Worm (Caenorhabditis elegans): Measurements from ENCODE around the gene phg-1.
A peak's percentile ranks its signal among the peaks of the same experiment; 100 is the strongest.

phg-1 gene

DNA sequence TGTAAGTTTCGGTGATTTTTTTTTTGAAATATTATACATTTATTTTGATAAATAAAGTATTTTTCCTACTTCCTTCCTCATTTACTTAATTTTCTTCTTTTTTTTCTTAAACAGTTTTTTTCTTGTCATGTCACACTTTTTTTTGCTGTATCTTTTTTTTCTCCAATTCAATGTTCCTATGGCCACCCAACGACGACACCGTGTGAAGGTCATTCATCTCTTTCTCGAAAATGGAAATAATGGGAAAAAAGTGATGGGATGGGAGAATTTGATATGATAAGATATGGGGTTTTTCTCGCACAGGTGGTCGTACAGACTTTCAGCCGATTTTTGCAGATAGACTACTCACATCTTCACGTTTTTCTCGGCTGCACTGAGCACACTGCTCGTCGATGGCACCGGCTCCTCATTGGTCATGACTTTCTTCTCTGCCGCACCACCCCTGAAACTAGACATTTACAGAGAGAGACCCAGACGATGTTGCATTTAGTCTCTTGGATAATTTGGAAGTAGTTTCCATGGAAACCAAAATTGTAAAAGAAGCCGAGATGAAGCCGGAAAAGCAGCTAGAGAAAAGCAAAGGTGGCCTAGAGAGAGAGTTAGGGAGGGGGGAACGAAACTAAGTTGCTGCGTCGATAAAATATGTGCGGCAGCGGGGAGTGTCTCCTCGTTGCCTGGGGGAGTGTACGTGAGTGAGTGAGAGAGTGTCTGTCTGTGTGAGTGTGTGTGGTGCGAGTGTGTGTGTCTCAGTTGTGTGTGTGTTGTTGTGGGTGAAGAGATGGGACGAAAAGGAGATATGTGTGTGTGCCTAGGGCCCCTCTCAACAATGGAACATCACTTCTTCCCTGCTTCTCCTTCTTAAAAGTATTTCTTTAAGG, 31.7 kb downstream of the phg-1 start, which contains the start of gene daf-19 (continued):
- TF ChIP-seq nhr-237 (tag; optimal IDR thresholded peaks at IDR 0.05) (no peak), alr-1 (tag; optimal IDR thresholded peaks at IDR 0.05) (no peak), sma-9 (GFP tag; optimal IDR thresholded peaks at IDR 0.05) (peak; percentile 53), sma-9 (tag; optimal IDR thresholded peaks at IDR 0.05) (no peak), mab-5 (tag; optimal IDR thresholded peaks at IDR 0.05) (no peak), blmp-1 (tag; optimal IDR thresholded peaks at IDR 0.05; ENCODE audit: insufficient read depth) (no peak), ceh-16 (tag; optimal IDR thresholded peaks at IDR 0.05) (no peak), sma-3 (GFP tag; optimal IDR thresholded peaks at IDR 0.05) (peak; percentile 13), ama-1 (optimal IDR thresholded peaks at IDR 0.05) (peak; percentile 30), nhr-6 (tag; optimal IDR thresholded peaks at IDR 0.05) (no peak), ztf-11 (tag; optimal IDR thresholded peaks at IDR 0.05) (peak; percentile 12), lin-39 (tag; optimal IDR thresholded peaks at IDR 0.05) (no peak), nhr-77 (tag; optimal IDR thresholded peaks at IDR 0.05) (no peak), ZK546.5 (tag; optimal IDR thresholded peaks at IDR 0.05) (no peak), snpc-4 (tag; optimal IDR thresholded peaks at IDR 0.05) (no peak), unc-39 (tag; optimal IDR thresholded peaks at IDR 0.05) (peak; percentile 82), sem-4 (tag; optimal IDR thresholded peaks at IDR 0.05) (no peak), skn-1 (tag; optimal IDR thresholded peaks at IDR 0.05) (no peak), ztf-1 (GFP tag; conservative IDR thresholded peaks at IDR 0.05) (no peak), F13H6.1 (tag; optimal IDR thresholded peaks at IDR 0.05) (peak; percentile 61), zag-1 (tag; optimal IDR thresholded peaks at IDR 0.05) (peak; percentile 43), nhr-25 (tag; optimal IDR thresholded peaks at IDR 0.05) (no peak), ceh-82 (tag; optimal IDR thresholded peaks at IDR 0.05) (no peak), aly-2 (tag; optimal IDR thresholded peaks at IDR 0.05) (no peak), fos-1 (tag; optimal IDR thresholded peaks at IDR 0.05) (peak; percentile 33), gmeb-1 (tag; optimal IDR thresholded peaks at IDR 0.05) (no peak)

- TF ChIP-seq alr-1 (tag; optimal IDR thresholded peaks at IDR 0.05) = no peak
- TF ChIP-seq crh-2 (tag; optimal IDR thresholded peaks at IDR 0.05) = no peak
- no peak for TF ChIP-seq lsy-2 (tag; optimal IDR thresholded peaks at IDR 0.05)
- TF ChIP-seq egl-27 (tag; optimal IDR thresholded peaks at IDR 0.05) = no peak
- TF ChIP-seq nhr-12 (tag; optimal IDR thresholded peaks at IDR 0.05) = no peak
- TF ChIP-seq snpc-4 (tag; optimal IDR thresholded peaks at IDR 0.05) = no peak
- TF ChIP-seq ztf-1 (GFP tag; conservative IDR thresholded peaks at IDR 0.05) = no peak
- TF ChIP-seq aly-2 (tag; optimal IDR thresholded peaks at IDR 0.05) = no peak
- TF ChIP-seq nhr-11 (tag; optimal IDR thresholded peaks at IDR 0.05) = no peak
- TF ChIP-seq nhr-21 (tag; optimal IDR thresholded peaks at IDR 0.05) = no peak
- no peak for TF ChIP-seq unc-55 (GFP tag; optimal IDR thresholded peaks at IDR 0.05)
- TF ChIP-seq blmp-1 (tag; optimal IDR thresholded peaks at IDR 0.05; ENCODE audit: insufficient read depth) = no peak
- no peak for TF ChIP-seq nhr-10 (tag; optimal IDR thresholded peaks at IDR 0.05)
- no peak for TF ChIP-seq Y55F3AM.14 (GFP tag; optimal IDR thresholded peaks at IDR 0.05)
- TF ChIP-seq lin-13 (GFP tag; optimal IDR thresholded peaks at IDR 0.05) = no peak
- no peak for TF ChIP-seq lin-39 (tag; optimal IDR thresholded peaks at IDR 0.05)
- no peak for TF ChIP-seq elt-3 (tag; optimal IDR thresholded peaks at IDR 0.05)
Observed at ce11 chrII:10170837-10171318, 33.4 kb downstream of the phg-1 start, which contains the start of gene gpd-4. gpd-4 (plus strand) TSS chrII:10171268.

- no peak for TF ChIP-seq mdl-1 (tag; optimal IDR thresholded peaks at IDR 0.05)
- TF ChIP-seq sem-4 (tag; optimal IDR thresholded peaks at IDR 0.05) = no peak
- TF ChIP-seq R02D3.7 (tag; optimal IDR thresholded peaks at IDR 0.05) = no peak
- no peak for TF ChIP-seq lin-39 (tag; optimal IDR thresholded peaks at IDR 0.05)
- TF ChIP-seq egl-27 (tag; optimal IDR thresholded peaks at IDR 0.05) = no peak
- no peak for TF ChIP-seq ZK546.5 (tag; optimal IDR thresholded peaks at IDR 0.05)
- TF ChIP-seq skn-1 (tag; optimal IDR thresholded peaks at IDR 0.05) = no peak
- no peak for TF ChIP-seq mbf-1 (tag; optimal IDR thresholded peaks at IDR 0.05)
- no peak for TF ChIP-seq unc-39 (tag; optimal IDR thresholded peaks at IDR 0.05)
- TF ChIP-seq ama-1 (optimal IDR thresholded peaks at IDR 0.05) = no peak
- no peak for TF ChIP-seq dmd-4 (tag; optimal IDR thresholded peaks at IDR 0.05)
- TF ChIP-seq C34F6.9 (tag; optimal IDR thresholded peaks at IDR 0.05) = peak; percentile 49
- TF ChIP-seq ztf-11 (tag; optimal IDR thresholded peaks at IDR 0.05) = no peak
- no peak for TF ChIP-seq ztf-4 (tag; optimal IDR thresholded peaks at IDR 0.05)
- no peak for TF ChIP-seq peb-1 (tag; optimal IDR thresholded peaks at IDR 0.05)
- TF ChIP-seq Y55F3AM.14 (GFP tag; optimal IDR thresholded peaks at IDR 0.05) = no peak
- TF ChIP-seq snpc-4 (tag; optimal IDR thresholded peaks at IDR 0.05) = no peak
- no peak for TF ChIP-seq mab-5 (tag; optimal IDR thresholded peaks at IDR 0.05)
- no peak for TF ChIP-seq nhr-77 (tag; optimal IDR thresholded peaks at IDR 0.05)
- peak in 1 of 2 experiments; percentile 53 for TF ChIP-seq lsy-2 (tag; optimal IDR thresholded peaks at IDR 0.05)
- TF ChIP-seq nhr-12 (tag; optimal IDR thresholded peaks at IDR 0.05) = no peak
- peak; percentile 51 for TF ChIP-seq unc-55 (GFP tag; optimal IDR thresholded peaks at IDR 0.05)
- no peak for TF ChIP-seq alr-1 (tag; optimal IDR thresholded peaks at IDR 0.05)
- no peak for TF ChIP-seq elt-3 (tag; optimal IDR thresholded peaks at IDR 0.05)
- peak; percentile 16 for TF ChIP-seq crh-2 (tag; optimal IDR thresholded peaks at IDR 0.05)
- no peak for TF ChIP-seq sma-3 (GFP tag; optimal IDR thresholded peaks at IDR 0.05)
- TF ChIP-seq unc-62 (GFP tag; optimal IDR thresholded peaks at IDR 0.05) = no peak
- no peak for TF ChIP-seq fos-1 (tag; optimal IDR thresholded peaks at IDR 0.05)
- TF ChIP-seq ztf-1 (GFP tag; conservative IDR thresholded peaks at IDR 0.05) = no peak
- no peak for TF ChIP-seq gmeb-1 (tag; optimal IDR thresholded peaks at IDR 0.05)
- no peak for TF ChIP-seq F13H6.1 (tag; optimal IDR thresholded peaks at IDR 0.05)
- TF ChIP-seq nhr-25 (tag; optimal IDR thresholded peaks at IDR 0.05) = no peak
Observed at ce11 chrII:10172436-10172973, 35.0 kb downstream of the phg-1 start, which contains the start of gene wbp-11. wbp-11 (plus strand) TSS chrII:10172923.

Data from whole organism, L2 larva.